Fruit fly (Drosophila melanogaster): Measurements from ENCODE around the gene CG32579.

CG32579 gene

dm6 chrX:16296423-16297292 lies 26.4 kb upstream of the CG32579 start, which contains the start of gene CG3632 (continued):
- TF ChIP-seq dmrt11E (tag; optimal IDR thresholded peaks at IDR 0.05) (no peak), dati (GFP tag; IDR thresholded peaks at IDR 0.05) (no peak), odd (GFP tag; optimal IDR thresholded peaks at IDR 0.05) (no peak), ftz-f1 (GFP tag; optimal IDR thresholded peaks at IDR 0.05) (peak; percentile 1), CG9932 (GFP tag; IDR thresholded peaks at IDR 0.05) (peak; percentile 86), CG11560 (tag; IDR thresholded peaks at IDR 0.05) (peak; percentile 65; the same call in 2 of the 3 replicates), nerfin-1 (tag; optimal IDR thresholded peaks at IDR 0.05) (peak; percentile 42), CG18011 (GFP tag; optimal IDR thresholded peaks at IDR 0.05) (no peak), scrt (GFP tag; optimal IDR thresholded peaks at IDR 0.05) (no peak), CG30431 (GFP tag; optimal IDR thresholded peaks at IDR 0.05) (no peak), sc (optimal IDR thresholded peaks at IDR 0.05) (no peak), sc (GFP tag; optimal IDR thresholded peaks at IDR 0.05) (no peak), unc-4 (GFP tag; IDR thresholded peaks at IDR 0.05; ENCODE audit: partially characterized antibody) (peak; percentile 78), hkb (optimal IDR thresholded peaks at IDR 0.05) (no peak), hkb (GFP tag; IDR thresholded peaks at IDR 0.05) (no peak), CG17361 (GFP tag; IDR thresholded peaks at IDR 0.05) (no peak; the same call in 2 of the 3 replicates), vfl (GFP tag; optimal IDR thresholded peaks at IDR 0.05) (peak; percentile 42), az2 (GFP tag; optimal IDR thresholded peaks at IDR 0.05) (no peak), CG3995 (GFP tag; optimal IDR thresholded peaks at IDR 0.05) (peak; percentile 75), CG2202 (tag; optimal IDR thresholded peaks at IDR 0.05) (no peak), fd102C (GFP tag; optimal IDR thresholded peaks at IDR 0.05) (no peak), CG4617 (GFP tag; optimal IDR thresholded peaks at IDR 0.05; ENCODE audit: borderline replicate concordance) (peak; percentile 71), Atf6 (GFP tag; IDR thresholded peaks at IDR 0.05) (no peak; the same call in 1 of the 2 replicates), CG7372 (GFP tag; IDR thresholded peaks at IDR 0.05) (peak; percentile 49; the same call in 1 of the 2 replicates), dimm (GFP tag; IDR thresholded peaks at IDR 0.05) (no peak), HLHmδ (GFP tag; optimal IDR thresholded peaks at IDR 0.05) (no peak), CG2889 (GFP tag; IDR thresholded peaks at IDR 0.05) (no peak), CG1603 (tag; optimal IDR thresholded peaks at IDR 0.05) (peak; percentile 77), Xbp1 (GFP tag; optimal IDR thresholded peaks at IDR 0.05) (peak; percentile 42), nom (GFP tag; optimal IDR thresholded peaks at IDR 0.05) (no peak), crc (GFP tag; optimal IDR thresholded peaks at IDR 0.05) (no peak), sna (GFP tag; IDR thresholded peaks at IDR 0.05; ENCODE audit: partially characterized antibody) (peak; percentile 56; the same call in 1 of the 2 replicates), bowl (GFP tag; IDR thresholded peaks at IDR 0.05) (no peak), CG12391 (tag; optimal IDR thresholded peaks at IDR 0.05) (no peak), CG18599 (GFP tag; optimal IDR thresholded peaks at IDR 0.05) (no peak), Myb (GFP tag; optimal IDR thresholded peaks at IDR 0.05) (peak; percentile 54), Dfd (GFP tag; optimal IDR thresholded peaks at IDR 0.05) (no peak), mam (GFP tag; optimal IDR thresholded peaks at IDR 0.05) (peak; percentile 62), sob (GFP tag; IDR thresholded peaks at IDR 0.05) (peak; percentile 71; the same call in 1 of the 2 replicates), Chrac-16 (GFP tag; optimal IDR thresholded peaks at IDR 0.05) (no peak), CG6654 (GFP tag; optimal IDR thresholded peaks at IDR 0.05) (no peak), CG12769 (tag; optimal IDR thresholded peaks at IDR 0.05) (no peak), CoRest (tag; optimal IDR thresholded peaks at IDR 0.05) (no peak), Hmx (GFP tag; optimal IDR thresholded peaks at IDR 0.05) (no peak), Sry-δ (GFP tag; optimal IDR thresholded peaks at IDR 0.05) (peak; percentile 94), NC2β (GFP tag; optimal IDR thresholded peaks at IDR 0.05) (peak; percentile 27), Dll (GFP tag; IDR thresholded peaks at IDR 0.05; ENCODE audit: partially characterized antibody) (peak; percentile 65; the same call in 3 of the 4 replicates), esg (GFP tag; conservative IDR thresholded peaks at IDR 0.05) (no peak), CG13775 (GFP tag; optimal IDR thresholded peaks at IDR 0.05) (peak; percentile 2)
